Worm (Caenorhabditis elegans) whole organism, late embryonic: ENCODE measurements around the gene ncs-7.

Source experiments
- C38D4.7 ChIP-seq: fragments of 200-800 bp; sonication (Bioruptor generic); optimal IDR thresholded peaks from 2 replicates; lab custom pipeline; 2018; ENCODE audit warnings: mild to moderate bottlenecking, missing genetic modification characterization, moderate library complexity, missing compliant biosample characterization
- K02D7.2 ChIP-seq: sonication (generic microtip); optimal IDR thresholded peaks from 2 replicates; lab custom pipeline; 2017; ENCODE audit warnings: mild to moderate bottlenecking, missing genetic modification characterization, missing compliant biosample characterization
- ahr-1 ChIP-seq: sonication (generic microtip); optimal IDR thresholded peaks from 2 replicates; lab custom pipeline; 2016; ENCODE audit warnings: missing genetic modification characterization, missing compliant biosample characterization
- ceh-14 ChIP-seq: sonication (generic microtip); optimal IDR thresholded peaks from 2 replicates; lab custom pipeline; 2016; ENCODE audit warnings: missing genotype, missing genetic modification characterization, missing compliant biosample characterization
- ceh-18 ChIP-seq: sonication (generic microtip); optimal IDR thresholded peaks from 2 replicates; lab custom pipeline; 2016; ENCODE audit warnings: missing genetic modification characterization, missing compliant biosample characterization
- ceh-31 ChIP-seq: sonication (generic microtip); optimal IDR thresholded peaks from 2 replicates; lab custom pipeline; 2016; ENCODE audit warnings: missing genetic modification characterization, missing compliant biosample characterization
- ceh-6 ChIP-seq: fragments of 200-800 bp; sonication (Bioruptor generic); optimal IDR thresholded peaks from 2 replicates; lab custom pipeline; 2018; ENCODE audit warnings: mild to moderate bottlenecking, missing genetic modification characterization, missing compliant biosample characterization
- che-1 ChIP-seq: sonication (generic microtip); optimal IDR thresholded peaks from 2 replicates; lab custom pipeline; 2016; ENCODE audit warnings: mild to moderate bottlenecking, missing genetic modification characterization, missing compliant biosample characterization
- dmd-4 ChIP-seq: sonication (generic microtip); optimal IDR thresholded peaks from 2 replicates; lab custom pipeline; 2016; ENCODE audit warnings: borderline replicate concordance, missing genetic modification characterization, missing compliant biosample characterization
- dve-1 ChIP-seq: sonication (generic microtip); optimal IDR thresholded peaks from 2 replicates; lab custom pipeline; 2017; ENCODE audit warnings: antibody characterized with exemption, mild to moderate bottlenecking, missing genetic modification characterization, missing compliant biosample characterization
- elt-2 ChIP-seq: sonication (generic microtip); optimal IDR thresholded peaks from 2 replicates; lab custom pipeline; 2016; ENCODE audit warnings: missing genetic modification reagents, missing genetic modification characterization, missing compliant biosample characterization
- elt-4 ChIP-seq: sonication (generic microtip); optimal IDR thresholded peaks from 2 replicates; lab custom pipeline; 2016; ENCODE audit warnings: missing genetic modification characterization, missing compliant biosample characterization
- ets-4 ChIP-seq: sonication (generic microtip); optimal IDR thresholded peaks from 2 replicates; lab custom pipeline; 2016; ENCODE audit warnings: missing genetic modification characterization, missing compliant biosample characterization
- eyg-1 ChIP-seq: sonication (generic microtip); optimal IDR thresholded peaks from 2 replicates; lab custom pipeline; 2016; ENCODE audit warnings: missing genotype, missing genetic modification characterization, missing compliant biosample characterization
- fkh-10 ChIP-seq: fragments of 150-350 bp; optimal IDR thresholded peaks from 2 replicates; lab custom pipeline; 2014; ENCODE audit warnings: missing biosample characterization, missing genetic modification reagents, missing genetic modification characterization
- fkh-6 ChIP-seq: sonication (generic microtip); optimal IDR thresholded peaks from 2 replicates; lab custom pipeline; 2016; ENCODE audit warnings: missing genetic modification characterization, missing compliant biosample characterization
- gmeb-2 ChIP-seq: sonication (generic microtip); optimal IDR thresholded peaks from 2 replicates; lab custom pipeline; 2016; ENCODE audit warnings: missing genetic modification characterization, inconsistent platforms, missing compliant biosample characterization
- hlh-13 ChIP-seq: fragments of 200-800 bp; sonication (Bioruptor generic); optimal IDR thresholded peaks from 2 replicates; lab custom pipeline; 2018; ENCODE audit warnings: mild to moderate bottlenecking, missing genetic modification characterization, missing compliant biosample characterization
- hlh-30 ChIP-seq: sonication (generic microtip); optimal IDR thresholded peaks from 2 replicates; lab custom pipeline; 2017; ENCODE audit warnings: antibody characterized with exemption, missing genetic modification characterization, missing compliant biosample characterization; ENCODE audit not compliant: insufficient read depth
- hlh-6 ChIP-seq: sonication (generic microtip); optimal IDR thresholded peaks from 2 replicates; lab custom pipeline; 2016; ENCODE audit warnings: missing genotype, missing genetic modification characterization, missing compliant biosample characterization
- hlh-8 ChIP-seq: sonication (generic microtip); optimal IDR thresholded peaks from 2 replicates; lab custom pipeline; 2016; ENCODE audit warnings: missing genotype, missing genetic modification characterization, missing compliant biosample characterization
- lim-6 ChIP-seq: sonication (generic microtip); optimal IDR thresholded peaks from 2 replicates; lab custom pipeline; 2016; ENCODE audit warnings: missing genetic modification characterization, missing compliant biosample characterization
- madf-2 ChIP-seq: sonication (generic microtip); optimal IDR thresholded peaks from 2 replicates; lab custom pipeline; 2017; ENCODE audit warnings: missing genetic modification characterization, missing compliant biosample characterization
- nhr-232 ChIP-seq: sonication (generic microtip); optimal IDR thresholded peaks from 2 replicates; lab custom pipeline; 2016; ENCODE audit warnings: missing genetic modification characterization, missing compliant biosample characterization
- pat-9 ChIP-seq: fragments of 200-800 bp; sonication (Bioruptor generic); optimal IDR thresholded peaks from 2 replicates; lab custom pipeline; 2018; ENCODE audit warnings: mild to moderate bottlenecking, missing genetic modification characterization, moderate library complexity, missing compliant biosample characterization
- pros-1 ChIP-seq: fragments of 150-350 bp; optimal IDR thresholded peaks from 2 replicates; lab custom pipeline; 2014; ENCODE audit warnings: missing biosample characterization, missing genetic modification reagents, missing genetic modification characterization
- ref-2 ChIP-seq: sonication (generic microtip); optimal IDR thresholded peaks from 2 replicates; lab custom pipeline; 2016; ENCODE audit warnings: missing genetic modification characterization, missing compliant biosample characterization
- rnt-1 ChIP-seq: sonication (generic microtip); optimal IDR thresholded peaks from 2 replicates; lab custom pipeline; 2016; ENCODE audit warnings: missing genetic modification characterization, missing compliant biosample characterization
- sdc-2 ChIP-seq: sonication (generic microtip); optimal IDR thresholded peaks from 2 replicates; lab custom pipeline; 2016; ENCODE audit warnings: missing genotype, missing genetic modification characterization, missing compliant biosample characterization
- tbx-2 ChIP-seq: sonication (generic microtip); optimal IDR thresholded peaks from 2 replicates; lab custom pipeline; 2016; ENCODE audit warnings: missing genetic modification characterization, missing compliant biosample characterization
- tbx-7 ChIP-seq: sonication (generic microtip); optimal IDR thresholded peaks from 2 replicates; lab custom pipeline; 2016; ENCODE audit warnings: missing genotype, missing genetic modification characterization, missing compliant biosample characterization
- ttx-3 ChIP-seq: sonication (generic microtip); optimal IDR thresholded peaks from 2 replicates; lab custom pipeline; 2016; ENCODE audit warnings: missing genetic modification reagents, missing genetic modification characterization, missing compliant biosample characterization
- unc-55 ChIP-seq: sonication (generic microtip); optimal IDR thresholded peaks from 2 replicates; lab custom pipeline; 2017; ENCODE audit warnings: missing biosample characterization, missing genetic modification reagents, missing genetic modification characterization
- unc-86 ChIP-seq: sonication (generic microtip); optimal IDR thresholded peaks from 2 replicates; lab custom pipeline; 2016; ENCODE audit warnings: missing genetic modification characterization, missing compliant biosample characterization

The ncs-7 gene

DNA sequence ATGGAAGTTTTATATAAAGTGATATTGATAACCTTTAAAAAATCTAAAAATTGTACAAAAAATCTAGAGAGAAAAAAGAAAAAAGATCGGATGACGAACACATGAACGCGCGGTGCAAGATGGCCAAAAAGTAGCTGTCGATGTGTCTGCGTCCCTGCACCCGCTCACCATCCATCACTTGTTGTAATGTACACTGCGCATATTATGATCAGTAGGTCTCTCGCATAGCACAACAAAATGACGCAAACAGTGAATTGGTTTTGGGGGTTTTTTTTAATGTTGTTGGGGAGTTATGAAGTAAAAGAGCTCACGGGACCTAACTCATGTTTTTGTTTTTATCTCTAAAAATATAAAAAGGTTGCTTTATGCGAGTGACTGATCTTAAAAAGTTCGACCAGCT is 17.4 kb downstream of the ncs-7 start:
- TF ChIP-seq unc-55 (GFP tag; lab: Kevin White, UChicago) (peak; percentile 37), pros-1 (tag; lab: Kevin White, UChicago) (no peak)
- TF ChIP-seq, all 69 proteins: peak for 1

DNA sequence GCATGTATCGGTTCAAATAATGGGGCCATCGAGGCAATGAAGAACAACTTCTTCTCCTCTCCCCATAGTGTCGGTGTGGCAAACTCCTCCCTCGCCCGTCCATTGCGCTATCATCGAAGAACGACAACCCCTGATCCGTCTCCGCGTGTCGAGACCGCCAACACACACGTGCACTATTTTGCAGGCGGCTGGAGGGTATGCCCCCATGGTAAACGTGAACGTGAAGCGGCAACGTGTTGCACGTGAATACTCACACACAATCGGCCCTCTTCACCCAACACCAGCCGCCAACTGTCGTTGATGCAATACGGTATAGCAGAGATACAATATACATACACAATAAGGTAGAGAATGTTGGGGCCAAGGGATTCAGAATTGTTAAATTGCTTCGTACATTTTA is 18.8 kb downstream of the ncs-7 start:
- TF ChIP-seq ahr-1 (tag; lab: Kevin White, UChicago): no peak
- no peak for TF ChIP-seq ceh-14
- peak; percentile 9 for TF ChIP-seq ceh-31 (tag; lab: Kevin White, UChicago)
- TF ChIP-seq C38D4.7 (GFP tag; lab: Kevin White, UChicago): no peak
- TF ChIP-seq hlh-30 (tag; lab: Kevin White, UChicago): peak; percentile 76
- peak; percentile 64 for TF ChIP-seq unc-55 (GFP tag; lab: Kevin White, UChicago)
- peak; percentile 0 for TF ChIP-seq ref-2
- TF ChIP-seq tbx-2 (tag; lab: Kevin White, UChicago): peak; percentile 57
- no peak for TF ChIP-seq unc-86 (tag; lab: Kevin White, UChicago)
- peak; percentile 34 for TF ChIP-seq rnt-1 (tag; lab: Kevin White, UChicago)
- peak; percentile 52 for TF ChIP-seq ceh-18
- TF ChIP-seq fkh-6 (tag; lab: Kevin White, UChicago): no peak
- no peak for TF ChIP-seq hlh-6 (tag; lab: Kevin White, UChicago)
- peak; percentile 59 for TF ChIP-seq sdc-2 (tag; lab: Kevin White, UChicago)
- peak; percentile 3 for TF ChIP-seq elt-2 (tag; lab: Kevin White, UChicago)
- TF ChIP-seq pat-9 (tag; lab: Kevin White, UChicago): peak; percentile 25

DNA sequence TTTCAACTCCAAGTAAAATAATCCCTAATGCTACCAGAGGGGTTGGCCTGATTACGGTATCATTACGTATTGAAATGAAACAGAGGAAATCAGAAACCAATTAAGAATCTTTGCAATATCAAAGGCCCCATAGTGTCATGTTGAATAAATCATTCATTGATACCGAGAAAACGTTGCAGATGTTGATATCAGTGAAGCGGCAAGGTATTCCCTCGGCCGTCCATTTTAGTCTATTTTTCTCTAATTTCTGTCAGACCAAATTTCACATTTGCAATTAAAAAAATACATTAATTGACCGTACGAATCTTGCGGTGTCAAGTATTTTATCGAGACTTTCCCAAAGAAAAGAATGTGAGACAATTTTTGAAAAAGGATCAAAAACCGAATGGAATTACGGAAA is 19.9 kb downstream of the ncs-7 start:
- no peak for TF ChIP-seq tbx-7 (tag; lab: Kevin White, UChicago)
- no peak for TF ChIP-seq hlh-13 (GFP tag; lab: Kevin White, UChicago)
- no peak for TF ChIP-seq sdc-2 (tag; lab: Kevin White, UChicago)
- TF ChIP-seq elt-2 (tag; lab: Kevin White, UChicago): no peak
- TF ChIP-seq elt-4 (tag; lab: Kevin White, UChicago): no peak
- no peak for TF ChIP-seq gmeb-2
- no peak for TF ChIP-seq dve-1 (tag; lab: Kevin White, UChicago)
- no peak for TF ChIP-seq ceh-6
- TF ChIP-seq fkh-6 (tag; lab: Kevin White, UChicago): no peak
- no peak for TF ChIP-seq che-1 (tag; lab: Kevin White, UChicago)
- no peak for TF ChIP-seq ets-4 (tag; lab: Kevin White, UChicago)
- TF ChIP-seq hlh-8 (tag; lab: Kevin White, UChicago): no peak
- no peak for TF ChIP-seq ttx-3 (tag; lab: Kevin White, UChicago)

DNA sequence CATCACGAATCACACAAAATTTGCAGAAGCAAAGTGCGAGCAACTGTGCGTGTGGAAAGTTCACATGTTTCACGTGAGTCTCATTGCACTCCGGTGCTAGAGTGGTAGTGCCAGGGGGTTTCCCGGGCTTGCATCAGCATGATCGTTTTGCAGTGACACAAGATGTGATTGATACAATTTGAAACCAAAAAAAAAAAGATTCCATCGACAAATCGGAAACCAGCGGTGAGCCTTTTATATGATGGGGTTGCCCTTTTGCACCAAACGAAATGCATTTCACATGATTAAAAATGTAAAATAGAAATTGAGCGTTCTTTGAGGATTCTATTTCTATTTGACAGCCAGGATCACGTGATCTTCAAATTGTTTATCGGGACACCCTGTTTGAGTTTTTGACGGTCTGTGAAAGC is 22.0 kb downstream of the ncs-7 start:
- TF ChIP-seq fkh-10 (GFP tag; lab: Kevin White, UChicago) (no peak), ceh-18 (peak; percentile 37), eyg-1 (tag; lab: Kevin White, UChicago) (no peak), gmeb-2 (no peak), hlh-30 (tag; lab: Kevin White, UChicago) (peak; percentile 2)

DNA sequence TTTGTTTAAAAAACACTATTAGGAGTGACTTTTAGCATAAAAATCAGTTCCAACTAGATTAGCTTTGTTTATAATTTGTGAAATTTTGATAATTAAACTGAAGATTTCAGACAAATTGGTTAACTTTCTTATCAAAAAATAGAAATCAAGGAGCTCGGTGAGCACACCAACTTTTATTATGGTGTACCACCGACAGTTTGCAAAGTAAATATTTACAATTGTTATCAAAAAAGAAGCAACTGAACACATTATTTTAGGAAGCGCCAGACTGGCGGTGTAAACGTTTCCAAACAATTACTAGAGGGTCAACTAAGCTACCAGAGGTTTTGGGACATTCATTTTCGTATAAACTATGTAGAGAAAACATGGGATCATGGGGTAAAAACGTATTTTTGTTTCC is 23.2 kb downstream of the ncs-7 start:
- TF ChIP-seq dmd-4 (tag; lab: Kevin White, UChicago): no peak
- TF ChIP-seq gmeb-2: no peak
- TF ChIP-seq nhr-232 (tag; lab: Kevin White, UChicago): no peak
- no peak for TF ChIP-seq madf-2 (tag; lab: Kevin White, UChicago)
- TF ChIP-seq lim-6: no peak

DNA sequence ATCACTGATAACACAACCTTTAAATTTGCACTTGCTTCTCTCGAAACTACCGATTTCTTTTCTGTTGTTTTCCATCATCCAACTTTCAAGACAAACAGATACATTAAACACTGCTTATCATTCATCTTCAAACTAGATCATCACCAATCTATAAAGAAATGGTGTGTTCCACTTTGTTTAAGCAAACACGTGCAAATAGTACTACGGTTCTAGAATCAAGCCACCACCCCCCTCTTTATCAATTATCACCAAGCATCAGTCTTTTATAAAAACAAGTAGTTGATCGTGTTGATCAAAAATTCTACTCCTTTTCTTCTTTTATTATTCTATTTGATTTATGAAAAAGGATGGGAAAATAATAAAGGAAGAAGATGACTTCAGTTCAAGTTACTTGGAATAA is 24.1 kb downstream of the ncs-7 start:
- TF ChIP-seq ref-2: no peak
- TF ChIP-seq madf-2 (tag; lab: Kevin White, UChicago): no peak
- no peak for TF ChIP-seq sdc-2 (tag; lab: Kevin White, UChicago)
- no peak for TF ChIP-seq K02D7.2
